Worm (Caenorhabditis elegans): ENCODE data around the gene F02H6.7.

DNA sequence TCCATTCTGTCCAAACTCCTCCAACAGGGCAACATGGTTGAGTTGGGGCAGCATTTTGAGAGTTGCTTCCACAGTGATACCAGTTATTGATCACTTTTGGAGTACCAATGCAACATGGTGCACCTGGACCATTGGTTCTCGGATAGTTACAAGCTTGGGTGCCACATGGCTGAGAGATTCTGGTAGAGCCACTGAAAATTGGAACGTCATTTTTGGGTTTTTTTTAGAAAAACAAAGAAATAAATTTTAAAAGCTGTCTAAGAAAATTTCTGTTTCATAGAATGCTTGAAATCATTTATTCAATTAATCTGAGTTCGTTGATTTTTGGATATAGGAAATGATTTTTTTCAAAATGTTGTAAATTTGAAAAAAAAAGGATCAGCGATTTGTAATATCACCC, 831 bp downstream of the F02H6.7 start:
- no peak for TF ChIP-seq pax-1 (tag; optimal IDR thresholded peaks at IDR 0.05)
- TF ChIP-seq ama-1 (optimal IDR thresholded peaks at IDR 0.05): no peak
- TF ChIP-seq fkh-10 (GFP tag; optimal IDR thresholded peaks at IDR 0.05): no peak
- TF ChIP-seq ceh-30 (tag; optimal IDR thresholded peaks at IDR 0.05): no peak
- no peak for TF ChIP-seq hlh-30 (tag; optimal IDR thresholded peaks at IDR 0.05; ENCODE audit: insufficient read depth)
- no peak for TF ChIP-seq nhr-11 (tag; optimal IDR thresholded peaks at IDR 0.05)
- no peak for TF ChIP-seq odd-2 (tag; optimal IDR thresholded peaks at IDR 0.05)
- no peak for TF ChIP-seq hlh-8 (tag; optimal IDR thresholded peaks at IDR 0.05)
